Worm (Caenorhabditis elegans): ENCODE results near the gene tag-307.

tag-307 gene

ce11 chrIII:7809033-7809432, 48.0 kb downstream of the tag-307 start:
- TF ChIP-seq dpl-1 (GFP tag; optimal IDR thresholded peaks at IDR 0.05): no peak

DNA sequence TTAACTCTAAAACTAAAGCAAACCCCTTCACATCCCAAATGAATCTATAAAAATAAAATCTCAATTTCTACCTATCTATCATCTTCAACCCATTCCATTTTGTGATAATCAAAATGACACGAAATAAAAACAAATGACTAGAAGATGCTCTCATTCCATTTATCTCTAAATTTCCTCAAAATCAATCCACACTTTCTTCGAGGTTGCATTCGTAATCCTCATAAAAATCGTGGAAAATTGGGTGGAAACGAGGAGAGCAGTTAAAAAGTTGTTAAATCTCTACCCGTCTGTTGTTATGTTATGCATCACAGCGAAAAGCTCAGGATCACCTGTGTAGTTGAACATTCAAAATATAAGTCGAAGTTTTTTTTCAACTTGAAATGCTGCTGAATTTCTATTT, 50.1 kb downstream of the tag-307 start:
- TF ChIP-seq F16B12.6 (tag; optimal IDR thresholded peaks at IDR 0.05) (no peak), C16A3.4 (tag; optimal IDR thresholded peaks at IDR 0.05) (no peak), rnt-1 (tag; optimal IDR thresholded peaks at IDR 0.05) (peak; percentile 39), ceh-88 (GFP tag; IDR thresholded peaks at IDR 0.05) (no peak)
